Worm (Caenorhabditis elegans) whole organism, young adult: ENCODE results near the gene Y70C5A.2.

Source experiments
- B0035.1 ChIP-seq: sonication (generic microtip); optimal IDR thresholded peaks from 2 replicates; lab custom pipeline; 2016; ENCODE audit warnings: missing genetic modification characterization, mild to moderate bottlenecking, missing compliant biosample characterization, missing genotype, missing genetic modification reagents
- B0336.3 ChIP-seq: fragments of 200-800 bp; sonication (Bioruptor generic); IDR thresholded peaks from 2 replicates; pipeline ENCODE4 v1.3.6; 2022; ENCODE audit warnings: missing genetic modification characterization, missing compliant biosample characterization
- C06A6.2 ChIP-seq: fragments of 200-800 bp; sonication (Bioruptor generic); conservative IDR thresholded peaks from 2 replicates; pipeline ENCODE4 v1.3.6; 2022; ENCODE audit warnings: missing genetic modification characterization, missing compliant biosample characterization
- F33H1.4 ChIP-seq: fragments of 200-800 bp; sonication (Bioruptor generic); IDR thresholded peaks from 2 replicates; pipeline ENCODE4 v1.3.6; 2022; ENCODE audit warnings: missing genetic modification reagents, missing genetic modification characterization, missing compliant biosample characterization
- T07F8.4 ChIP-seq: sonication (generic microtip); optimal IDR thresholded peaks from 2 replicates; lab custom pipeline; 2016; ENCODE audit warnings: mild to moderate bottlenecking, missing genetic modification characterization, moderate library complexity, missing compliant biosample characterization
- T26A5.8 ChIP-seq: sonication (generic microtip); optimal IDR thresholded peaks from 2 replicates; lab custom pipeline; 2016; ENCODE audit warnings: missing genetic modification characterization, missing compliant biosample characterization
- Y53G8AR.9 ChIP-seq: fragments of 200-800 bp; sonication (Bioruptor generic); conservative IDR thresholded peaks from 2 replicates; pipeline ENCODE4 v1.3.6; 2022; ENCODE audit warnings: missing genetic modification reagents, missing genetic modification characterization, missing compliant biosample characterization
- attf-3 ChIP-seq: fragments of 200-800 bp; sonication (Bioruptor generic); conservative IDR thresholded peaks from 2 replicates; pipeline ENCODE4 v1.3.6; 2022; ENCODE audit warnings: missing genetic modification reagents, missing genetic modification characterization, missing compliant biosample characterization
- attf-6 ChIP-seq: fragments of 200-800 bp; sonication (Bioruptor generic); IDR thresholded peaks from 2 replicates; pipeline ENCODE4 v1.3.6; 2022; ENCODE audit warnings: missing genetic modification reagents, missing genetic modification characterization, missing compliant biosample characterization
- cebp-1 ChIP-seq, 2 experiments: fragments of 200-800 bp in 1 of 2; sonication (Bioruptor generic) in 1 of 2; sonication (generic microtip) in 1 of 2; IDR thresholded peaks in 1 of 2; optimal IDR thresholded peaks in 1 of 2; 2 replicates each; pipeline versions ENCODE4 v1.3.6 to Lab custom; 2017 to 2022; ENCODE audit warnings: missing compliant biosample characterization in 2 of 2, missing genetic modification characterization in 2 of 2, mild to moderate bottlenecking in 1 of 2, missing genetic modification reagents in 1 of 2, moderate library complexity in 1 of 2
- ceh-40 ChIP-seq: fragments of 200-800 bp; sonication (Bioruptor generic); IDR thresholded peaks from 2 replicates; pipeline ENCODE4 v1.3.6; 2022; ENCODE audit warnings: missing genetic modification characterization, missing compliant biosample characterization
- dox-1 ChIP-seq: fragments of 200-800 bp; sonication (Bioruptor generic); IDR thresholded peaks from 2 replicates; pipeline ENCODE4 v1.3.6; 2022; ENCODE audit warnings: missing genetic modification reagents, missing genetic modification characterization, missing compliant biosample characterization
- egl-18 ChIP-seq: fragments of 200-800 bp; sonication (Bioruptor generic); IDR thresholded peaks from 2 replicates; pipeline ENCODE4 v1.3.6; 2022; ENCODE audit warnings: missing genetic modification reagents, missing genetic modification characterization, missing compliant biosample characterization
- him-1 ChIP-seq: sonication (generic microtip); optimal IDR thresholded peaks from 2 replicates; lab custom pipeline; 2016; ENCODE audit warnings: missing genotype, missing genetic modification reagents, missing genetic modification characterization, missing compliant biosample characterization
- hmg-1.2 ChIP-seq: fragments of 200-800 bp; sonication (Bioruptor generic); IDR thresholded peaks from 2 replicates; pipeline ENCODE4 v1.3.6; 2022; ENCODE audit warnings: missing genetic modification reagents, missing genetic modification characterization, missing compliant biosample characterization
- hsf-1 ChIP-seq: fragments of 200-800 bp; sonication (Bioruptor generic); IDR thresholded peaks from 2 replicates; pipeline ENCODE4 v1.3.6; 2022; ENCODE audit warnings: missing genetic modification reagents, missing genetic modification characterization, missing compliant biosample characterization
- let-526 ChIP-seq: fragments of 200-800 bp; sonication (Bioruptor generic); IDR thresholded peaks from 2 replicates; pipeline ENCODE4 v1.3.6; 2022; ENCODE audit warnings: missing genetic modification reagents, missing genetic modification characterization, missing compliant biosample characterization
- lin-26 ChIP-seq: fragments of 200-800 bp; sonication (Bioruptor generic); IDR thresholded peaks from 2 replicates; pipeline ENCODE4 v1.3.6; 2022; ENCODE audit warnings: missing genetic modification reagents, missing genetic modification characterization, missing compliant biosample characterization
- lir-1 ChIP-seq: fragments of 200-800 bp; sonication (Bioruptor generic); conservative IDR thresholded peaks from 2 replicates; pipeline ENCODE4 v1.3.6; 2022; ENCODE audit warnings: missing genetic modification reagents, missing genetic modification characterization, missing compliant biosample characterization
- madf-6 ChIP-seq: fragments of 200-800 bp; sonication (Bioruptor generic); IDR thresholded peaks from 2 replicates; pipeline ENCODE4 v1.3.6; 2022; ENCODE audit warnings: missing genetic modification reagents, missing genetic modification characterization, missing compliant biosample characterization
- mcd-1 ChIP-seq: fragments of 200-800 bp; sonication (Bioruptor generic); IDR thresholded peaks from 2 replicates; pipeline ENCODE4 v1.3.6; 2022; ENCODE audit warnings: missing genetic modification reagents, missing genetic modification characterization, missing compliant biosample characterization
- mxl-1 ChIP-seq: sonication (generic microtip); optimal IDR thresholded peaks from 2 replicates; lab custom pipeline; 2016; ENCODE audit warnings: missing genetic modification characterization, missing compliant biosample characterization
- nfyb-1 ChIP-seq: fragments of 200-800 bp; sonication (Bioruptor generic); IDR thresholded peaks from 2 replicates; pipeline ENCODE4 v1.3.6; 2022; ENCODE audit warnings: missing genetic modification reagents, missing genetic modification characterization, missing compliant biosample characterization
- nhr-90 ChIP-seq: sonication (generic microtip); optimal IDR thresholded peaks from 2 replicates; lab custom pipeline; 2016; ENCODE audit warnings: missing genotype, mild to moderate bottlenecking, missing genetic modification characterization, missing compliant biosample characterization
- pbrm-1 ChIP-seq: fragments of 200-800 bp; sonication (Bioruptor generic); IDR thresholded peaks from 2 replicates; pipeline ENCODE4 v1.3.6; 2022; ENCODE audit warnings: missing genetic modification reagents, missing genetic modification characterization, missing compliant biosample characterization
- rcor-1 ChIP-seq: fragments of 200-800 bp; sonication (Bioruptor generic); IDR thresholded peaks from 2 replicates; pipeline ENCODE4 v1.3.6; 2022; ENCODE audit warnings: missing genetic modification reagents, missing genetic modification characterization, missing compliant biosample characterization
- rec-8 ChIP-seq, 2 experiments: sonication (generic microtip); optimal IDR thresholded peaks; 2 replicates each; lab custom pipeline; 2016; ENCODE audit warnings: mild to moderate bottlenecking in 2 of 2, missing genetic modification characterization in 2 of 2, missing genetic modification reagents in 2 of 2, missing genotype in 2 of 2, missing biosample characterization in 1 of 2, missing compliant biosample characterization in 1 of 2, moderate library complexity in 1 of 2
- rpc-1 ChIP-seq, 2 experiments: fragments of 150-350 bp in 1 of 2; sonication (generic microtip) in 1 of 2; optimal IDR thresholded peaks; 2 replicates each; lab custom pipeline; 2014 to 2018; ENCODE audit warnings: missing biosample characterization in 1 of 2, missing genetic modification characterization in 1 of 2, missing genetic modification reagents in 1 of 2, missing genotype in 1 of 2
- sea-2 ChIP-seq: fragments of 200-800 bp; sonication (Bioruptor generic); IDR thresholded peaks from 2 replicates; pipeline ENCODE4 v1.3.6; 2022; ENCODE audit warnings: missing genetic modification characterization, missing compliant biosample characterization
- tlf-1 ChIP-seq: fragments of 200-800 bp; sonication (Bioruptor generic); optimal IDR thresholded peaks from 2 replicates; lab custom pipeline; 2018; ENCODE audit warnings: mild to moderate bottlenecking, missing genetic modification characterization, missing compliant biosample characterization
- zim-3 ChIP-seq: sonication (generic microtip); optimal IDR thresholded peaks from 2 replicates; lab custom pipeline; 2017; ENCODE audit warnings: mild to moderate bottlenecking, missing genetic modification characterization, moderate library complexity, missing compliant biosample characterization
- ztf-18 ChIP-seq: sonication (generic microtip); optimal IDR thresholded peaks from 2 replicates; lab custom pipeline; 2016; ENCODE audit warnings: missing genotype, mild to moderate bottlenecking, missing genetic modification characterization, missing compliant biosample characterization
- ztf-22 ChIP-seq: fragments of 200-800 bp; sonication (Bioruptor generic); optimal IDR thresholded peaks from 2 replicates; lab custom pipeline; 2018; ENCODE audit warnings: mild to moderate bottlenecking, missing genetic modification characterization, moderate library complexity, missing compliant biosample characterization
- ztf-25 ChIP-seq: fragments of 200-800 bp; sonication (Bioruptor generic); IDR thresholded peaks from 2 replicates; pipeline ENCODE4 v1.3.6; 2022; ENCODE audit warnings: missing genetic modification reagents, missing genetic modification characterization, missing compliant biosample characterization

Gene Y70C5A.2

DNA sequence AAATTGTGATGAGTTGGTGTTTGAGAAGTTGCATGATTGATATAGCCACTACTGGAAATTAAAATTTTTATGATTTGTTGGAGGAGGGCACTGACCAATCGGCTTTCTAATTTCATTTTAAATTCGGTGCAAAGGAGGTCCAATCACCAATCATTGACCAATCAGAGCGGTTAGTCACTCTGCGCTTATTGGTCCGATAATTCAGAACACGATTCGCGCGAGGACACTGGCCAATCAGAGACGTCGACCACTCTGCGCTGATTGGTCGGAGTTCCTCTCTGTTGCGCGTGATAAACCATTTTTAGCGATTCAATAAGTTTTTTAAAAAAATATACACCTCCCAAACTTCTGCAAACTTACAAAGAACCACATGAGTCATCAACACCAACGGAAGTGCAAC lies 23.2 kb downstream of the Y70C5A.2 start:
- TF ChIP-seq attf-6, result no peak
- TF ChIP-seq cebp-1 (GFP tag; IDR thresholded peaks at IDR 0.05; lab: Robert Waterston, UW), result 0 out of 2 replicates have a peak, but pooled peaks have one; percentile 14
- TF ChIP-seq cebp-1 (tag; optimal IDR thresholded peaks at IDR 0.05; lab: Kevin White, UChicago), result no peak
- TF ChIP-seq, all 124 proteins: peak for 1

DNA sequence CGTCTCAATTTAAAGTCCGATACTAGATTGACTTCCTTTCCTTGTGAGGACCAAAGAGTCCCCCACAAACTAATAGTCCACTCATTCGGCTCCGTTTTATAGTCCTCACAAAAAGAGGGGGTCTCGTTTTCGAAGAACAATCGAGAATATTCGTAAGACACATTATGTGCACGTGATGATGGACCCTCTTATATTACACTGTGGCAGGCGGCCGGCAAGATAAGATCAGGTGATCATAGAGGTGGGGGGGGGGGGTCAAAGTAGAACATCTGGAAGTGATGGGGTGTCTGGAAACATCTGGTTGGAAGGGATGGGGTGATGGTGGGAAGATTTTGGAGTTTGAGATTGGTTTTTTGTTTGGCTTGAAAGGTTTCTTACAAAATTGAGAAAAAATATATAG lies 24.6 kb downstream of the Y70C5A.2 start:
- peak; percentile 28; the same call in 1 of the 2 replicates for TF ChIP-seq pbrm-1
- TF ChIP-seq rec-8 (tag; optimal IDR thresholded peaks at IDR 0.05; lab: Kevin White, UChicago), result no peak
- TF ChIP-seq ceh-40 (GFP tag; lab: Robert Waterston, UW), result no peak
- TF ChIP-seq hsf-1 (GFP tag; lab: Robert Waterston, UW), result peak; percentile 85
- 0 out of 2 replicates have a peak, but pooled peaks have one; percentile 25 for TF ChIP-seq dox-1
- 0 out of 2 replicates have a peak, but pooled peaks have one; percentile 13 for TF ChIP-seq Y53G8AR.9 (GFP tag; lab: Robert Waterston, UW)
- TF ChIP-seq C06A6.2 (GFP tag; lab: Robert Waterston, UW), result peak; percentile 64; the same call in 1 of the 2 replicates
- TF ChIP-seq madf-6 (GFP tag; lab: Robert Waterston, UW), result 0 out of 2 replicates have a peak, but pooled peaks have one; percentile 8
- TF ChIP-seq let-526, result 0 out of 2 replicates have a peak, but pooled peaks have one; percentile 61
- no peak for TF ChIP-seq F33H1.4 (GFP tag; lab: Robert Waterston, UW)
- TF ChIP-seq mcd-1 (GFP tag; lab: Robert Waterston, UW), result 0 out of 2 replicates have a peak, but pooled peaks have one; percentile 12
- no peak for TF ChIP-seq attf-3 (GFP tag; lab: Robert Waterston, UW)

DNA sequence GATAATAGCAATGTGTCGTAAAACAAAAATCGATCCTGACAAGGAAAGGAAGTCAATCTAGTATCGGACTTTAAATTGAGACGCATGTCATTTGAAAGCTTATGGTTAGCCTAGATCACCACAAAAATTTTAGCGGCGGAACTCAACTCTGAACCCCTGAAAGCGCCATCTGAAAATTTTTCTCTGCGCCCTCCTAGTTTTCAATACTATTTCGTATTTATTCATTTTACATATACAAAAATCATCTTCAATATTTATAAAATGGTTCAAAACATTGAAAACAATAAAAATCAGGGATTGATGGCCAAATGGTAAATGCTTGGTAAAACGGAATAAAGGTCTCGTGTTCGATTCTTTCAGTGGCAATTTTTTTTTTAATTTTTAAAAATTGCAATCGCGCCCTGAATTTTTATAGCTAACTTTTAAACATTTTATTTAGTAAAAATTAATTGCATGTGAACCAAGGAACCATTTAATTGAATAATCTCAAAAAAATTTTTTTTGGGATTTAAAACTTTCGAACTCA lies 25.6 kb downstream of the Y70C5A.2 start:
- TF ChIP-seq hmg-1.2 (GFP tag; lab: Robert Waterston, UW) (peak; percentile 94), attf-6 (peak; percentile 60; the same call in 1 of the 2 replicates), pbrm-1 (0 out of 2 replicates have a peak, but pooled peaks have one; percentile 35), ztf-25 (GFP tag; lab: Robert Waterston, UW) (0 out of 2 replicates have a peak, but pooled peaks have one; percentile 29), lin-26 (GFP tag; lab: Robert Waterston, UW) (peak; percentile 71)

DNA sequence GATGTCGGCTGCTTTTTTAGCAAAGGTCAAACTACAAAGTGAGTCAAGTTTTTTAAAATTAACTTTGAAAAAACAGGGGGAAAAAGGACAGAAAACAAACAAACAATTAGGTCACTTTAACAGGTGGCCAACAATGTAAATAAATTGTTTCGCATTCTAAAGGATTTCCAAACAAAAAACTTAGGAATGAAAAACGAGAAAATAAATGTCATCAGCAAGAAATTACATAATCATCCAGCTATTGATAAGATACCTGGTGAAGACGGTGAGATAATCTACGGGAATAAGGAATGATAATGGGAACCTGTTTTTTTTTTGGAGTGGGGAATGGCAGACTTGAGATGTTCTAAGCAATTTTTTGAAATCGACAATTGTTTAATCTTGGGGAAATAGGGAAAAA lies 26.9 kb downstream of the Y70C5A.2 start:
- TF ChIP-seq rpc-1 (optimal IDR thresholded peaks at IDR 0.05; lab: Kevin White, UChicago) (no peak), rpc-1 (tag; optimal IDR thresholded peaks at IDR 0.05; lab: Kevin White, UChicago) (no peak), mxl-1 (tag; lab: Kevin White, UChicago) (no peak), zim-3 (tag; lab: Kevin White, UChicago) (no peak), tlf-1 (GFP tag; lab: Kevin White, UChicago) (no peak), B0035.1 (no peak), ztf-22 (GFP tag; lab: Kevin White, UChicago) (no peak), ztf-25 (GFP tag; lab: Robert Waterston, UW) (no peak), dox-1 (no peak), nfyb-1 (GFP tag; lab: Robert Waterston, UW) (no peak), him-1 (no peak), sea-2 (GFP tag; lab: Robert Waterston, UW) (no peak), nhr-90 (tag; lab: Kevin White, UChicago) (no peak), hsf-1 (GFP tag; lab: Robert Waterston, UW) (no peak), egl-18 (GFP tag; lab: Robert Waterston, UW) (no peak), lir-1 (no peak), T07F8.4 (tag; lab: Kevin White, UChicago) (no peak), B0336.3 (GFP tag; lab: Robert Waterston, UW) (no peak), T26A5.8 (tag; lab: Kevin White, UChicago) (no peak), ztf-18 (tag; lab: Kevin White, UChicago) (no peak), rcor-1 (GFP tag; lab: Robert Waterston, UW) (no peak)
